Fruit fly (Drosophila melanogaster) whole organism, embryonic: ENCODE measurements around the gene CG12253.

Source experiments
- Bdp1 ChIP-seq: fragments of 200-800 bp; sonication (Bioruptor generic); optimal IDR thresholded peaks from 3 replicates; lab custom pipeline; 2016; ENCODE audit warnings: missing biosample characterization, missing genetic modification characterization
- C15 ChIP-seq: fragments of 200-800 bp; sonication (Bioruptor generic); IDR thresholded peaks from 3 replicates; pipeline ENCODE4 v1.3.6; 2022; ENCODE audit warnings: missing biosample characterization, missing genetic modification characterization
- CG13624 ChIP-seq: fragments of 200-800 bp; sonication (Bioruptor generic); optimal IDR thresholded peaks from 2 replicates; lab custom pipeline; 2016; ENCODE audit warnings: missing biosample characterization, missing genetic modification characterization
- CG14050 ChIP-seq: fragments of 200-800 bp; sonication (Bioruptor generic); IDR thresholded peaks from 3 replicates; pipeline ENCODE4 v1.3.6; 2022; ENCODE audit warnings: missing biosample characterization, missing genetic modification characterization
- CG15696 ChIP-seq: fragments of 200-800 bp; sonication (Bioruptor generic); optimal IDR thresholded peaks from 2 replicates; lab custom pipeline; 2019; ENCODE audit warnings: missing biosample characterization, mild to moderate bottlenecking, missing genetic modification characterization, moderate library complexity
- CG32767 ChIP-seq: fragments of 200-800 bp; sonication (Bioruptor generic); IDR thresholded peaks from 2 replicates; pipeline ENCODE4 v1.3.6; 2022; ENCODE audit warnings: missing biosample characterization, missing genetic modification characterization
- CG33213 ChIP-seq: fragments of 200-800 bp; sonication (Bioruptor generic); optimal IDR thresholded peaks from 3 replicates; lab custom pipeline; 2016; ENCODE audit warnings: missing biosample characterization, missing genetic modification characterization
- CG33557 ChIP-seq: fragments of 200-800 bp; sonication (Bioruptor generic); optimal IDR thresholded peaks from 2 replicates; lab custom pipeline; 2019; ENCODE audit warnings: missing biosample characterization, mild to moderate bottlenecking, missing genetic modification characterization, moderate library complexity
- CG43689 ChIP-seq: fragments of 200-800 bp; sonication (Bioruptor generic); IDR thresholded peaks from 2 replicates; pipeline ENCODE4 v1.3.6; 2022; ENCODE audit warnings: missing biosample characterization, missing genetic modification characterization
- CG7928 ChIP-seq: fragments of 200-800 bp; sonication (Bioruptor generic); optimal IDR thresholded peaks from 2 replicates; lab custom pipeline; 2017; ENCODE audit warnings: missing biosample characterization, mild to moderate bottlenecking, missing genetic modification characterization
- CG8359 ChIP-seq: fragments of 200-800 bp; sonication (Bioruptor generic); optimal IDR thresholded peaks from 2 replicates; lab custom pipeline; 2017; ENCODE audit warnings: missing biosample characterization, mild to moderate bottlenecking, missing genetic modification characterization, borderline replicate concordance
- CkIIα-i1 ChIP-seq: fragments of 200-800 bp; sonication (Bioruptor generic); IDR thresholded peaks from 2 replicates; pipeline ENCODE4 v1.3.6; 2022; ENCODE audit warnings: missing biosample characterization, missing genetic modification characterization
- Dbx ChIP-seq: fragments of 200-800 bp; sonication (Bioruptor generic); IDR thresholded peaks from 3 replicates; pipeline ENCODE4 v1.3.6; 2022; ENCODE audit warnings: missing biosample characterization, missing genetic modification characterization
- Dip2 ChIP-seq: fragments of 200-800 bp; sonication (Bioruptor generic); IDR thresholded peaks from 2 replicates; pipeline ENCODE4 v1.3.6; 2022; ENCODE audit warnings: missing biosample characterization, missing genetic modification characterization
- Ets97D ChIP-seq: fragments of 200-800 bp; sonication (Bioruptor generic); optimal IDR thresholded peaks from 3 replicates; lab custom pipeline; 2016; ENCODE audit warnings: missing biosample characterization, missing genetic modification characterization
- Mad ChIP-seq: fragments of 200-800 bp; sonication (Bioruptor generic); optimal IDR thresholded peaks from 2 replicates; lab custom pipeline; 2016; ENCODE audit warnings: missing biosample characterization, missing genetic modification characterization
- NC2β ChIP-seq: fragments of 200-800 bp; sonication (Bioruptor generic); optimal IDR thresholded peaks from 2 replicates; lab custom pipeline; 2016; ENCODE audit warnings: missing biosample characterization, missing genetic modification characterization
- NFAT ChIP-seq: fragments of 200-800 bp; sonication (Bioruptor generic); IDR thresholded peaks from 2 replicates; pipeline ENCODE4 v1.3.6; 2022; ENCODE audit warnings: missing biosample characterization, missing genetic modification characterization
- Neu2 ChIP-seq: fragments of 200-800 bp; sonication (Bioruptor generic); optimal IDR thresholded peaks from 3 replicates; lab custom pipeline; 2016; ENCODE audit warnings: missing biosample characterization, missing genetic modification characterization, borderline replicate concordance
- Nf-YB ChIP-seq: fragments of 200-800 bp; sonication (Bioruptor generic); optimal IDR thresholded peaks from 3 replicates; lab custom pipeline; 2019; ENCODE audit warnings: missing biosample characterization, mild to moderate bottlenecking, missing genetic modification characterization, moderate library complexity
- Optix ChIP-seq: fragments of 200-800 bp; sonication (Bioruptor generic); IDR thresholded peaks from 3 replicates; pipeline ENCODE4 v1.3.6; 2022; ENCODE audit warnings: missing biosample characterization, missing genetic modification characterization
- Spps ChIP-seq: fragments of 200-800 bp; sonication (Bioruptor generic); optimal IDR thresholded peaks from 2 replicates; lab custom pipeline; 2018; ENCODE audit warnings: missing biosample characterization, mild to moderate bottlenecking, missing genetic modification characterization
- Ssrp ChIP-seq: fragments of 200-800 bp; sonication (Bioruptor generic); optimal IDR thresholded peaks from 2 replicates; lab custom pipeline; 2018; ENCODE audit warnings: missing biosample characterization, mild to moderate bottlenecking, missing genetic modification characterization, moderate library complexity
- Stat92E ChIP-seq, 3 experiments: fragments of >200 bp in 2 of 3; fragments of 200-800 bp in 1 of 3; sonication (Bioruptor generic) in 1 of 3; optimal IDR thresholded peaks; 2 replicates each; lab custom pipeline; 2017 to 2019; ENCODE audit warnings: missing biosample characterization in 3 of 3, missing genetic modification characterization in 3 of 3, mild to moderate bottlenecking in 1 of 3, moderate library complexity in 1 of 3
- ato ChIP-seq: fragments of 200-800 bp; sonication (Bioruptor generic); IDR thresholded peaks from 2 replicates; pipeline ENCODE4 v1.3.6; 2022; ENCODE audit warnings: missing biosample characterization, missing genetic modification characterization; ENCODE audit not compliant: partially characterized antibody
- bsh ChIP-seq, 2 experiments: fragments of 200-800 bp; sonication (Bioruptor generic); optimal IDR thresholded peaks; 2 replicates each; lab custom pipeline; 2017 to 2018; ENCODE audit warnings: mild to moderate bottlenecking in 2 of 2, missing biosample characterization in 2 of 2, missing genetic modification characterization in 2 of 2, moderate library complexity in 1 of 2
- crc ChIP-seq: fragments of 200-800 bp; sonication (Bioruptor generic); optimal IDR thresholded peaks from 2 replicates; lab custom pipeline; 2016; ENCODE audit warnings: missing biosample characterization, missing genetic modification characterization
- dpn ChIP-seq, 2 experiments: fragments of 200-800 bp; sonication (Bioruptor generic); optimal IDR thresholded peaks; 3 replicates each; lab custom pipeline; 2016; ENCODE audit warnings: missing biosample characterization in 2 of 2, missing genetic modification characterization in 2 of 2
- esg ChIP-seq: fragments of 200-800 bp; sonication (Bioruptor generic); conservative IDR thresholded peaks from 2 replicates; pipeline ENCODE4 v1.3.6; 2022; ENCODE audit warnings: missing biosample characterization, missing genetic modification characterization
- eve ChIP-seq, 2 experiments: fragments of >200 bp; optimal IDR thresholded peaks; 2 replicates each; lab custom pipeline; 2017; ENCODE audit warnings: missing biosample characterization in 2 of 2, missing genetic modification characterization in 2 of 2
- fd102C ChIP-seq: fragments of 200-800 bp; sonication (Bioruptor generic); optimal IDR thresholded peaks from 2 replicates; lab custom pipeline; 2018; ENCODE audit warnings: missing biosample characterization, mild to moderate bottlenecking, missing genetic modification characterization, moderate library complexity
- gsb ChIP-seq: fragments of 200-800 bp; sonication (Bioruptor generic); IDR thresholded peaks from 2 replicates; pipeline ENCODE4 v1.3.6; 2022; ENCODE audit warnings: missing biosample characterization, missing genetic modification characterization
- ind ChIP-seq: fragments of 200-800 bp; sonication (Bioruptor generic); optimal IDR thresholded peaks from 3 replicates; lab custom pipeline; 2016; ENCODE audit warnings: missing biosample characterization, missing genetic modification characterization
- inv ChIP-seq: fragments of 200-800 bp; sonication (Bioruptor generic); IDR thresholded peaks from 2 replicates; pipeline ENCODE4 v1.3.6; 2022; ENCODE audit warnings: missing biosample characterization, missing genetic modification characterization; ENCODE audit not compliant: partially characterized antibody
- nerfin-2 ChIP-seq: fragments of 200-800 bp; sonication (Bioruptor generic); IDR thresholded peaks from 2 replicates; pipeline ENCODE4 v1.3.6; 2022; ENCODE audit warnings: missing biosample characterization, missing genetic modification characterization; ENCODE audit not compliant: partially characterized antibody
- psq ChIP-seq: fragments of 200-800 bp; sonication (Bioruptor generic); optimal IDR thresholded peaks from 2 replicates; lab custom pipeline; 2017; ENCODE audit warnings: missing biosample characterization, missing genetic modification characterization
- rib ChIP-seq: fragments of 200-800 bp; sonication (Bioruptor generic); IDR thresholded peaks from 2 replicates; pipeline ENCODE4 v1.3.6; 2022; ENCODE audit warnings: missing biosample characterization, missing genetic modification characterization
- ro ChIP-seq: fragments of 200-800 bp; sonication (Bioruptor generic); IDR thresholded peaks from 2 replicates; pipeline ENCODE4 v1.3.6; 2022; ENCODE audit warnings: missing biosample characterization, missing genetic modification characterization
- scrt ChIP-seq: fragments of 200-800 bp; sonication (Bioruptor generic); optimal IDR thresholded peaks from 2 replicates; lab custom pipeline; 2018; ENCODE audit warnings: missing biosample characterization, mild to moderate bottlenecking, missing genetic modification characterization, moderate library complexity
- slbo ChIP-seq: fragments of 200-800 bp; sonication (Bioruptor generic); IDR thresholded peaks from 2 replicates; pipeline ENCODE4 v1.3.6; 2022; ENCODE audit warnings: missing biosample characterization, missing genetic modification characterization
- so ChIP-seq: fragments of 200-800 bp; sonication (Bioruptor generic); IDR thresholded peaks from 3 replicates; pipeline ENCODE4 v1.3.6; 2022; ENCODE audit warnings: missing biosample characterization, missing genetic modification characterization
- tap ChIP-seq: fragments of 200-800 bp; optimal IDR thresholded peaks from 3 replicates; lab custom pipeline; 2019; ENCODE audit warnings: missing biosample characterization, mild to moderate bottlenecking, missing genetic modification characterization, moderate library complexity
- tna ChIP-seq: fragments of 200-800 bp; sonication (Bioruptor generic); IDR thresholded peaks from 2 replicates; pipeline ENCODE4 v1.3.6; 2022; ENCODE audit warnings: missing biosample characterization, missing genetic modification characterization; ENCODE audit not compliant: partially characterized antibody

CG12253 gene

dm6 chr2L:11010999-11011398 lies 23.4 kb downstream of the CG12253 start, which contains the start of the genes Art8 and dUTPase (continued):
- TF ChIP-seq Stat92E (GFP tag; optimal IDR thresholded peaks at IDR 0.05; lab: Kevin White, UChicago) (peak in 1 of 3 experiments; percentile 54), Neu2 (GFP tag; lab: Kevin White, UChicago) (no peak), Bdp1 (GFP tag; lab: Kevin White, UChicago) (peak; percentile 30), Nf-YB (peak; percentile 75), CG33557 (GFP tag; lab: Kevin White, UChicago) (peak; percentile 15), rib (GFP tag; lab: Robert Waterston, UW) (no peak), ato (GFP tag; lab: Robert Waterston, UW) (peak; percentile 23; the same call in 1 of the 2 replicates), CG8359 (GFP tag; lab: Kevin White, UChicago) (no peak), eve (GFP tag; optimal IDR thresholded peaks at IDR 0.05; lab: Kevin White, UChicago) (no peak), psq (peak; percentile 22), CG33213 (peak; percentile 26), nerfin-2 (GFP tag; lab: Robert Waterston, UW) (peak; percentile 67), C15 (GFP tag; lab: Robert Waterston, UW) (0 out of 3 replicates have a peak, but pooled peaks have one; percentile 41), CG43689 (GFP tag; lab: Robert Waterston, UW) (no peak), Optix (GFP tag; lab: Robert Waterston, UW) (no peak), CkIIα-i1 (GFP tag; lab: Robert Waterston, UW) (no peak), tap (tag; lab: Kevin White, UChicago) (no peak), CG13624 (peak; percentile 39), tna (GFP tag; lab: Robert Waterston, UW) (peak; percentile 48; the same call in 1 of the 2 replicates), fd102C (GFP tag; lab: Kevin White, UChicago) (no peak), so (no peak), Mad (GFP tag; lab: Kevin White, UChicago) (peak; percentile 32), Dip2 (no peak), Dbx (GFP tag; lab: Robert Waterston, UW) (peak; percentile 88), ind (GFP tag; lab: Kevin White, UChicago) (peak; percentile 77), NC2β (GFP tag; lab: Kevin White, UChicago) (peak; percentile 30), CG14050 (0 out of 3 replicates have a peak, but pooled peaks have one; percentile 25), ro (GFP tag; lab: Robert Waterston, UW) (no peak), Ets97D (GFP tag; lab: Kevin White, UChicago) (peak; percentile 66), bsh (GFP tag; optimal IDR thresholded peaks at IDR 0.05; lab: Kevin White, UChicago) (peak in 1 of 2 experiments; percentile 70), Spps (tag; lab: Kevin White, UChicago) (peak; percentile 48), esg (0 out of 2 replicates have a peak, but pooled peaks have one; percentile 34), CG32767 (GFP tag; lab: Robert Waterston, UW) (0 out of 2 replicates have a peak, but pooled peaks have one; percentile 37), CG15696 (tag; lab: Kevin White, UChicago) (peak; percentile 60), dpn (GFP tag; optimal IDR thresholded peaks at IDR 0.05; lab: Kevin White, UChicago) (peak; percentile 50 to 84), slbo (GFP tag; lab: Robert Waterston, UW) (peak; percentile 74), scrt (GFP tag; lab: Kevin White, UChicago) (no peak), crc (GFP tag; lab: Kevin White, UChicago) (no peak), CG7928 (peak; percentile 89), gsb (no peak), NFAT (GFP tag; lab: Robert Waterston, UW) (peak; percentile 64), inv (GFP tag; lab: Robert Waterston, UW) (peak; percentile 77), Ssrp (tag; lab: Kevin White, UChicago) (peak; percentile 70)
